Worm (Caenorhabditis elegans): ENCODE results near the gene M01B2.10.
"Not testable (repeated sequence)": the region's sequence is repeated elsewhere in the genome, so short reads cannot be mapped to it uniquely, and the experiment has no call there.

DNA sequence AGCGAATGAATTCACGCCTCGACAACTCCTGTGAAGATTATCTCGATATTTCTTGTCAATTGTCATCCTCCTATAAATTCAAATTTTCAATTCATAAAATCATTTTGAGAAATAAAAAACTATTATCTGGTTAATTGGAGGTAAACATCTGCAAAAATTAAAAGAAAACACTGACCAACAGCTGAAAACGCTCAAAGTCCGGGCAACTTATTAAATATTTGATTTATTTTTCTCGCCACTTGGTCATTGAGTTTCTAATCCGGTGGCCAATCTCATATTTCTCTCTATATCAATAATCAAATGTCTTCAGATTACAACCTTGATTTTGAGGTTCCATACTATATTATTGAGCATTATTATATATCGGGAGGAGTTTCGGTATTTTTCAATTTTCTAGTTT lies 50.4 kb downstream of the M01B2.10 start, which contains the start of gene sri-24:
- not testable (repeated sequence) for TF ChIP-seq ztf-23 (GFP tag; IDR thresholded peaks at IDR 0.05); flt-1 (GFP tag; IDR thresholded peaks at IDR 0.05); cog-1 (tag; optimal IDR thresholded peaks at IDR 0.05); med-1 (GFP tag; optimal IDR thresholded peaks at IDR 0.05; ENCODE audit: insufficient read depth)
